Worm (Caenorhabditis elegans) whole organism, L1 larva: Measurements from ENCODE around the gene fbxa-11.
"Not testable (repeated sequence)": the region's sequence is repeated elsewhere in the genome, so short reads cannot be mapped to it uniquely, and the experiment has no call there.

Source experiments
- ces-1 ChIP-seq: fragments of 150-350 bp; optimal IDR thresholded peaks from 2 replicates; lab custom pipeline; 2014; ENCODE audit warnings: missing biosample characterization, missing genetic modification reagents, missing genetic modification characterization
- fkh-10 ChIP-seq: sonication (generic microtip); optimal IDR thresholded peaks from 2 replicates; lab custom pipeline; 2017; ENCODE audit warnings: missing biosample characterization, missing genetic modification reagents, missing genetic modification characterization
- lin-35 ChIP-seq, 2 experiments: fragments of 150-350 bp; optimal IDR thresholded peaks; 2 replicates each; lab custom pipeline; 2014; ENCODE audit warnings: missing biosample characterization in 2 of 2, missing genetic modification characterization in 2 of 2, missing genetic modification reagents in 2 of 2
- xbp-1 ChIP-seq: sonication (generic microtip); optimal IDR thresholded peaks from 2 replicates; lab custom pipeline; 2016; ENCODE audit warnings: missing genetic modification characterization, missing compliant biosample characterization
- zag-1 ChIP-seq: fragments of 150-350 bp; optimal IDR thresholded peaks from 2 replicates; lab custom pipeline; 2014; ENCODE audit warnings: missing biosample characterization, missing genetic modification characterization

DNA sequence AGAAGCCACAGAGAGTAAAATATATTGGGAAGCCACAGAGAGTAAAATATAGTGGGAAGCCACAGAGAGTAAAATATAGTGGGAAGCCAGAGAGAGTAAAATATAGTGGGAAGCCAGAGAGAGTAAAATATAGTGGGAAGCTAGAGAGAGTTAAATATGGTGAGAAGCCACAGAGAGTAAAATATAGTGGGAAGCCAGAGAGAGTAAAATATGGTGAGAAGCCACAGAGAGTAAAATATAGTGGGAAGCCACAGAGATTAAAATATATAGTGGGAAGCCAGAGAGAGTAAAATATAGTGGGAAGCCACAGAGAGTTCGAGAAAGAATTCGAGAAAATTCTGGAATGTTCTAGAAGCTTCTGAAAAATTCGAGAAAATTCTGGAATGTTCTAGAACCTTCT is 19.3 kb upstream of the fbxa-11 start:
- not testable (repeated sequence) for TF ChIP-seq ces-1; lin-35 (GFP tag; optimal IDR thresholded peaks at IDR 0.05; lab: Kevin White, UChicago); fkh-10 (GFP tag; lab: Kevin White, UChicago); zag-1; xbp-1 (tag; lab: Kevin White, UChicago)
